Fruit fly (Drosophila melanogaster) whole organism, embryonic: ENCODE results near the gene Dus1.

Experiments used
- Antp ChIP-seq: fragments of 200-800 bp; sonication (Bioruptor generic); optimal IDR thresholded peaks from 3 replicates; lab custom pipeline; 2016; ENCODE audit warnings: missing biosample characterization, missing genetic modification characterization
- B-H1 ChIP-seq: fragments of 200-800 bp; sonication (Bioruptor generic); IDR thresholded peaks from 3 replicates; pipeline ENCODE4 v1.3.6; 2022; ENCODE audit warnings: missing biosample characterization, missing genetic modification characterization
- CG10274 ChIP-seq: fragments of 200-800 bp; sonication (Bioruptor generic); optimal IDR thresholded peaks from 3 replicates; lab custom pipeline; 2017; ENCODE audit warnings: missing biosample characterization, mild to moderate bottlenecking, missing genetic modification characterization
- CG10565 ChIP-seq: fragments of 200-800 bp; sonication (Bioruptor generic); optimal IDR thresholded peaks from 3 replicates; lab custom pipeline; 2016; ENCODE audit warnings: missing biosample characterization, mild to moderate bottlenecking, missing genetic modification characterization
- CG11093 ChIP-seq: fragments of 200-800 bp; sonication (Bioruptor generic); IDR thresholded peaks from 3 replicates; pipeline ENCODE4 v1.3.6; 2022; ENCODE audit warnings: missing biosample characterization, missing genetic modification characterization
- CG12299 ChIP-seq: fragments of 200-800 bp; sonication (Bioruptor generic); optimal IDR thresholded peaks from 2 replicates; lab custom pipeline; 2018; ENCODE audit warnings: missing biosample characterization, mild to moderate bottlenecking, missing genetic modification characterization
- CG12391 ChIP-seq: fragments of 200-800 bp; sonication (Bioruptor generic); optimal IDR thresholded peaks from 3 replicates; lab custom pipeline; 2018; ENCODE audit warnings: missing biosample characterization, mild to moderate bottlenecking, missing genetic modification characterization, moderate library complexity
- CG12769 ChIP-seq: fragments of 200-800 bp; sonication (Bioruptor generic); optimal IDR thresholded peaks from 2 replicates; lab custom pipeline; 2019; ENCODE audit warnings: missing biosample characterization, mild to moderate bottlenecking, missing genetic modification characterization, moderate library complexity
- CG13894 ChIP-seq: fragments of 200-800 bp; sonication (Bioruptor generic); optimal IDR thresholded peaks from 3 replicates; lab custom pipeline; 2018; ENCODE audit warnings: missing biosample characterization, mild to moderate bottlenecking, missing genetic modification characterization, moderate library complexity
- CG14441 ChIP-seq: fragments of 200-800 bp; sonication (Bioruptor generic); IDR thresholded peaks from 2 replicates; pipeline ENCODE4 v1.3.6; 2022; ENCODE audit warnings: missing biosample characterization, missing genetic modification characterization
- CG14667 ChIP-seq: fragments of 200-800 bp; sonication (Bioruptor generic); IDR thresholded peaks from 2 replicates; pipeline ENCODE4 v1.3.6; 2022; ENCODE audit warnings: missing biosample characterization, missing genetic modification characterization
- CG17186 ChIP-seq: fragments of 200-800 bp; sonication (Bioruptor generic); optimal IDR thresholded peaks from 3 replicates; lab custom pipeline; 2017; ENCODE audit warnings: missing biosample characterization, missing genetic modification reagents, missing genetic modification characterization
- CG17568 ChIP-seq: fragments of 200-800 bp; sonication (Bioruptor generic); optimal IDR thresholded peaks from 2 replicates; lab custom pipeline; 2018; ENCODE audit warnings: missing biosample characterization, mild to moderate bottlenecking, missing genetic modification characterization, moderate library complexity
- CG18011 ChIP-seq: fragments of 200-800 bp; sonication (Bioruptor generic); optimal IDR thresholded peaks from 2 replicates; lab custom pipeline; 2017; ENCODE audit warnings: missing biosample characterization, missing genetic modification characterization, mild to moderate bottlenecking, moderate library complexity, missing genotype
- CG2678 ChIP-seq: fragments of 200-800 bp; sonication (Bioruptor generic); optimal IDR thresholded peaks from 3 replicates; lab custom pipeline; 2019; ENCODE audit warnings: missing biosample characterization, mild to moderate bottlenecking, missing genetic modification characterization, moderate library complexity
- CG2712 ChIP-seq: fragments of 200-800 bp; optimal IDR thresholded peaks from 3 replicates; lab custom pipeline; 2019; ENCODE audit warnings: missing biosample characterization, mild to moderate bottlenecking, missing genetic modification characterization, moderate library complexity
- CG2889 ChIP-seq: fragments of 200-800 bp; sonication (Bioruptor generic); IDR thresholded peaks from 3 replicates; pipeline ENCODE4 v1.3.6; 2022; ENCODE audit warnings: missing biosample characterization, missing genetic modification characterization
- CG31388 ChIP-seq: fragments of 200-800 bp; sonication (Bioruptor generic); optimal IDR thresholded peaks from 2 replicates; lab custom pipeline; 2016; ENCODE audit warnings: missing biosample characterization, missing genetic modification characterization
- CG32532 ChIP-seq: fragments of 200-800 bp; sonication (Bioruptor generic); IDR thresholded peaks from 2 replicates; pipeline ENCODE4 v1.3.6; 2022; ENCODE audit warnings: missing biosample characterization, missing genetic modification characterization
- CG32772 ChIP-seq: fragments of 200-800 bp; sonication (Bioruptor generic); IDR thresholded peaks from 2 replicates; pipeline ENCODE4 v1.3.6; 2022; ENCODE audit warnings: missing biosample characterization, missing genetic modification characterization
- CG3847 ChIP-seq: fragments of 200-800 bp; sonication (Bioruptor generic); IDR thresholded peaks from 2 replicates; pipeline ENCODE4 v1.3.6; 2022; ENCODE audit warnings: missing biosample characterization, missing genetic modification characterization
- CG4328 ChIP-seq: fragments of 200-800 bp; sonication (Bioruptor generic); optimal IDR thresholded peaks from 3 replicates; lab custom pipeline; 2017; ENCODE audit warnings: missing biosample characterization, missing genetic modification reagents, missing genetic modification characterization
- CG7786 ChIP-seq: fragments of 200-800 bp; sonication (Bioruptor generic); optimal IDR thresholded peaks from 2 replicates; lab custom pipeline; 2016; ENCODE audit warnings: missing biosample characterization, missing genetic modification characterization
- Dll ChIP-seq: fragments of 200-800 bp; sonication (Bioruptor generic); IDR thresholded peaks from 4 replicates; pipeline ENCODE4 v1.3.6; 2022; ENCODE audit warnings: missing biosample characterization, missing genetic modification characterization; ENCODE audit not compliant: partially characterized antibody
- ERR ChIP-seq: fragments of 200-800 bp; sonication (Bioruptor generic); optimal IDR thresholded peaks from 2 replicates; lab custom pipeline; 2016; ENCODE audit warnings: missing biosample characterization, missing genetic modification characterization
- Fer2 ChIP-seq: fragments of 200-800 bp; sonication (Bioruptor generic); optimal IDR thresholded peaks from 2 replicates; lab custom pipeline; 2018; ENCODE audit warnings: missing biosample characterization, mild to moderate bottlenecking, missing genetic modification characterization, moderate library complexity
- Hr51 ChIP-seq, 2 experiments: fragments of 200-800 bp; sonication (Bioruptor generic); optimal IDR thresholded peaks; 2 replicates in 1 of 2; 3 replicates in 1 of 2; lab custom pipeline; 2016 to 2018; ENCODE audit warnings: missing biosample characterization in 2 of 2, missing genetic modification characterization in 2 of 2, mild to moderate bottlenecking in 1 of 2, moderate library complexity in 1 of 2
- Hsf ChIP-seq: fragments of 200-800 bp; sonication (Bioruptor generic); optimal IDR thresholded peaks from 3 replicates; lab custom pipeline; 2016; ENCODE audit warnings: missing biosample characterization, missing genetic modification characterization
- Myb ChIP-seq: fragments of 200-800 bp; sonication (Bioruptor generic); optimal IDR thresholded peaks from 2 replicates; lab custom pipeline; 2016; ENCODE audit warnings: missing biosample characterization, missing genetic modification characterization
- NfI ChIP-seq: fragments of 200-800 bp; sonication (Bioruptor generic); optimal IDR thresholded peaks from 3 replicates; lab custom pipeline; 2018; ENCODE audit warnings: missing biosample characterization, mild to moderate bottlenecking, missing genetic modification characterization, moderate library complexity
- Poxn ChIP-seq: fragments of 200-800 bp; sonication (Bioruptor generic); IDR thresholded peaks from 2 replicates; pipeline ENCODE4 v1.3.6; 2022; ENCODE audit warnings: missing biosample characterization, missing genetic modification characterization
- Ravus ChIP-seq: fragments of 200-800 bp; sonication (Bioruptor generic); IDR thresholded peaks from 2 replicates; pipeline ENCODE4 v1.3.6; 2022; ENCODE audit warnings: missing biosample characterization, missing genetic modification characterization
- Trl ChIP-seq, 3 experiments: fragments of >200 bp in 2 of 3; fragments of 200-800 bp in 1 of 3; sonication (Bioruptor generic) in 1 of 3; optimal IDR thresholded peaks; 2 replicates in 1 of 3; 3 replicates in 2 of 3; lab custom pipeline; 2016 to 2017; ENCODE audit warnings: missing biosample characterization in 1 of 3, missing genetic modification characterization in 1 of 3
- Vsx1 ChIP-seq: fragments of 200-800 bp; sonication (Bioruptor generic); optimal IDR thresholded peaks from 2 replicates; lab custom pipeline; 2017; ENCODE audit warnings: missing biosample characterization, mild to moderate bottlenecking, missing genetic modification characterization, missing genetic modification reagents
- Xrp1 ChIP-seq: fragments of 200-800 bp; sonication (Bioruptor generic); IDR thresholded peaks from 2 replicates; pipeline ENCODE4 v1.3.6; 2022; ENCODE audit warnings: missing biosample characterization, missing genetic modification characterization
- dati ChIP-seq: fragments of 200-800 bp; sonication (Bioruptor generic); IDR thresholded peaks from 2 replicates; pipeline ENCODE4 v1.3.6; 2022; ENCODE audit warnings: missing biosample characterization, missing genetic modification characterization
- dm ChIP-seq: fragments of 200-800 bp; sonication (Bioruptor generic); optimal IDR thresholded peaks from 3 replicates; lab custom pipeline; 2016; ENCODE audit warnings: missing biosample characterization, missing genetic modification characterization
- fd96Cb ChIP-seq: fragments of 200-800 bp; sonication (Bioruptor generic); optimal IDR thresholded peaks from 2 replicates; lab custom pipeline; 2018; ENCODE audit warnings: missing biosample characterization, mild to moderate bottlenecking, missing genetic modification characterization, moderate library complexity
- gsb-n ChIP-seq: fragments of 200-800 bp; sonication (Bioruptor generic); optimal IDR thresholded peaks from 3 replicates; lab custom pipeline; 2018; ENCODE audit warnings: missing biosample characterization, mild to moderate bottlenecking, missing genetic modification characterization
- lbe ChIP-seq: fragments of 200-800 bp; sonication (Bioruptor generic); optimal IDR thresholded peaks from 2 replicates; lab custom pipeline; 2016; ENCODE audit warnings: missing biosample characterization, mild to moderate bottlenecking, missing genetic modification characterization
- lov ChIP-seq, 2 experiments: fragments of 200-800 bp in 1 of 2; fragments of >200 bp in 1 of 2; sonication (Bioruptor generic) in 1 of 2; IDR thresholded peaks in 1 of 2; optimal IDR thresholded peaks in 1 of 2; 2 replicates in 1 of 2; 3 replicates in 1 of 2; pipeline versions ENCODE4 v1.3.6 to Lab custom; 2017 to 2022; ENCODE audit warnings: missing biosample characterization in 1 of 2, missing genetic modification characterization in 1 of 2
- org-1 ChIP-seq: fragments of 200-800 bp; sonication (Bioruptor generic); optimal IDR thresholded peaks from 2 replicates; lab custom pipeline; 2017; ENCODE audit warnings: missing biosample characterization, missing genetic modification characterization
- pnt ChIP-seq: fragments of 200-800 bp; sonication (Bioruptor generic); optimal IDR thresholded peaks from 3 replicates; lab custom pipeline; 2016; ENCODE audit warnings: missing biosample characterization, missing genetic modification characterization
- pum ChIP-seq: fragments of 200-800 bp; sonication (Bioruptor generic); optimal IDR thresholded peaks from 2 replicates; lab custom pipeline; 2016; ENCODE audit warnings: missing biosample characterization, missing genetic modification characterization
- rib ChIP-seq: fragments of 200-800 bp; sonication (Bioruptor generic); IDR thresholded peaks from 2 replicates; pipeline ENCODE4 v1.3.6; 2022; ENCODE audit warnings: missing biosample characterization, missing genetic modification characterization
- run ChIP-seq: fragments of 200-800 bp; sonication (Bioruptor generic); optimal IDR thresholded peaks from 3 replicates; lab custom pipeline; 2018; ENCODE audit warnings: missing biosample characterization, mild to moderate bottlenecking, missing genetic modification characterization
- sc ChIP-seq, 3 experiments: fragments of >200 bp in 2 of 3; fragments of 200-800 bp in 1 of 3; sonication (Bioruptor generic) in 1 of 3; optimal IDR thresholded peaks; 2 replicates in 2 of 3; 3 replicates in 1 of 3; lab custom pipeline; 2017; ENCODE audit warnings: mild to moderate bottlenecking in 1 of 3, missing biosample characterization in 1 of 3, missing genetic modification characterization in 1 of 3, missing genetic modification reagents in 1 of 3
- stc ChIP-seq: fragments of 200-800 bp; sonication (Bioruptor generic); IDR thresholded peaks from 2 replicates; pipeline ENCODE4 v1.3.6; 2022; ENCODE audit warnings: missing biosample characterization, missing genetic modification characterization
- sug ChIP-seq: fragments of 200-800 bp; optimal IDR thresholded peaks from 2 replicates; lab custom pipeline; 2019; ENCODE audit warnings: missing biosample characterization, mild to moderate bottlenecking, missing genetic modification characterization, moderate library complexity
- zf30C ChIP-seq: fragments of 200-800 bp; sonication (Bioruptor generic); optimal IDR thresholded peaks from 3 replicates; lab custom pipeline; 2018; ENCODE audit warnings: missing biosample characterization, mild to moderate bottlenecking, missing genetic modification characterization

Dus1 gene

DNA sequence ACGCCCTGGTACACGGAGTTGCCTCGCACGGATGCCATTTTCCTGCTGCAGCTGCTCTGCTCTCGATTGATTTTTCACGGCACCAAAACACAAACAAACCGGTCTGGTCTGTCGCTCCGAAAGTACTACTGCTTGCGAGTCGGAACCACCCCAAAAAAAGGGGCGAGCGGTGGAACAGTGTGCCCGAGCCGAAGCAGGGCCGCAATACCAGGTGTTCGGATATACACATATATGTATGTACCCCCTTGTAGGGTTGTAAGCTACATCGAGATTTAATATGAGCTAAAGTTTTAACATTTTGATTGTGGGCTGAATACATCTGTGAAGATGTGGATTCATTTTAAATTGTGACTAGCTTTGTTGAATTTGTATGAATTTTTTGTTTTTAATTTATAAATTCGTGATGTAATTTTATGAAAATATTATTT is 14.1 kb upstream of the Dus1 start (continued):
- TF ChIP-seq Myb (GFP tag; lab: Kevin White, UChicago) (peak; percentile 50), rib (GFP tag; lab: Robert Waterston, UW) (no peak), NfI (GFP tag; lab: Kevin White, UChicago) (peak; percentile 54), CG10565 (no peak), Hr51 (GFP tag; optimal IDR thresholded peaks at IDR 0.05; lab: Kevin White, UChicago) (peak; percentile 47 to 56), CG2678 (tag; lab: Kevin White, UChicago) (peak; percentile 69), Fer2 (no peak), CG17568 (peak; percentile 16), CG3847 (GFP tag; lab: Robert Waterston, UW) (peak; percentile 52), ERR (GFP tag; lab: Kevin White, UChicago) (no peak), sug (tag; lab: Kevin White, UChicago) (peak; percentile 63), pum (GFP tag; lab: Kevin White, UChicago) (peak; percentile 12), CG12299 (tag; lab: Kevin White, UChicago) (peak; percentile 28), dm (GFP tag; lab: Kevin White, UChicago) (peak; percentile 8), CG32772 (GFP tag; lab: Robert Waterston, UW) (no peak), pnt (GFP tag; lab: Kevin White, UChicago) (peak; percentile 1), fd96Cb (tag; lab: Kevin White, UChicago) (peak; percentile 22), CG2889 (GFP tag; lab: Robert Waterston, UW) (no peak), CG17186 (GFP tag; lab: Kevin White, UChicago) (peak; percentile 17), Dll (no peak), CG13894 (tag; lab: Kevin White, UChicago) (peak; percentile 84), lov (optimal IDR thresholded peaks at IDR 0.05; lab: Kevin White, UChicago) (no peak), lov (GFP tag; IDR thresholded peaks at IDR 0.05; lab: Robert Waterston, UW) (0 out of 3 replicates have a peak, but pooled peaks have one; percentile 47), CG10274 (GFP tag; lab: Kevin White, UChicago) (no peak), gsb-n (tag; lab: Kevin White, UChicago) (peak; percentile 44), Ravus (GFP tag; lab: Robert Waterston, UW) (no peak), Trl (optimal IDR thresholded peaks at IDR 0.05; lab: Kevin White, UChicago) (no peak), Trl (GFP tag; optimal IDR thresholded peaks at IDR 0.05; lab: Kevin White, UChicago) (peak; percentile 54), lbe (no peak), dati (GFP tag; lab: Robert Waterston, UW) (no peak), CG14441 (GFP tag; lab: Robert Waterston, UW) (peak; percentile 30; the same call in 1 of the 2 replicates), CG12769 (tag; lab: Kevin White, UChicago) (peak; percentile 69), CG11093 (GFP tag; lab: Robert Waterston, UW) (no peak)
- TF ChIP-seq, all 482 proteins: peak for 275

DNA sequence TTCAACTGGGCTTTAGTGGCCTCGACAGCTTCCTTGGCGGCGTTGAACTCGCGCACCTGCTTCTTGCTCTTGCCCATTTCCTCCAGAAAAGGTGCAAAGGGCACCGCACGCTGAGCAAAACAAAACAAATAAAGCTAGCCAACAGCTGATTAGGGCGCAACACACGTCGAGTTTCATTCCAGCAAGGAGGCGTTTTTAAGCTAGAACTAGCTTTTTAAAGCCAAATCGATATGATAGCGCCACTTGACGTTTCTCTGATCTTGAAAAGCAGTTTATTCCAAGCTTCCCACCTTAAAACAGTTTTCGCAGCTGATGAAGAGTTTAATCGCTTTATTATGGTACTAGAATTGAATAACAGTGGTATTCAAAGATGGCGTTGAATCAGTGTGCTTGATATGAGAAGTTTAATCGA is 11.5 kb upstream of the Dus1 start, which contains the start of gene CG11601:
TSS of gene CG11601 (minus strand) at position 199 of the 412 bp plus-strand sequence.
- TF ChIP-seq B-H1 (GFP tag; lab: Robert Waterston, UW) (no peak), CG32532 (GFP tag; lab: Robert Waterston, UW) (0 out of 2 replicates have a peak, but pooled peaks have one; percentile 37), CG12391 (tag; lab: Kevin White, UChicago) (peak; percentile 36), zf30C (no peak), sc (optimal IDR thresholded peaks at IDR 0.05; lab: Kevin White, UChicago) (no peak), sc (GFP tag; optimal IDR thresholded peaks at IDR 0.05; lab: Kevin White, UChicago) (no peak), Poxn (GFP tag; lab: Robert Waterston, UW) (no peak), Vsx1 (GFP tag; lab: Kevin White, UChicago) (no peak), Hsf (GFP tag; lab: Kevin White, UChicago) (peak; percentile 49), CG14667 (GFP tag; lab: Robert Waterston, UW) (no peak), CG18011 (GFP tag; lab: Kevin White, UChicago) (no peak), CG2712 (tag; lab: Kevin White, UChicago) (peak; percentile 46), Xrp1 (GFP tag; lab: Robert Waterston, UW) (peak; percentile 52; the same call in 1 of the 2 replicates), run (no peak), Myb (GFP tag; lab: Kevin White, UChicago) (peak; percentile 58), CG31388 (GFP tag; lab: Kevin White, UChicago) (no peak), CG4328 (GFP tag; lab: Kevin White, UChicago) (no peak), org-1 (GFP tag; lab: Kevin White, UChicago) (no peak), stc (peak; percentile 30; the same call in 1 of the 2 replicates), CG7786 (GFP tag; lab: Kevin White, UChicago) (peak; percentile 36), Antp (GFP tag; lab: Kevin White, UChicago) (no peak)
